Fruit fly (Drosophila melanogaster) whole organism, embryonic: Measurements from ENCODE around the gene RabX5.

Experiments used
- CG10147 ChIP-seq: fragments of 200-800 bp; sonication (Bioruptor generic); optimal IDR thresholded peaks from 2 replicates; lab custom pipeline; 2019; ENCODE audit warnings: missing biosample characterization, mild to moderate bottlenecking, missing genetic modification characterization, moderate library complexity
- CG10979 ChIP-seq: fragments of 200-800 bp; sonication (Bioruptor generic); optimal IDR thresholded peaks from 2 replicates; lab custom pipeline; 2018; ENCODE audit warnings: missing biosample characterization, mild to moderate bottlenecking, missing genetic modification characterization, moderate library complexity
- CG11695 ChIP-seq: fragments of 200-800 bp; sonication (Bioruptor generic); IDR thresholded peaks from 3 replicates; pipeline ENCODE4 v1.3.6; 2022; ENCODE audit warnings: missing biosample characterization, missing genetic modification characterization
- CG11723 ChIP-seq: fragments of 200-800 bp; sonication (Bioruptor generic); optimal IDR thresholded peaks from 2 replicates; lab custom pipeline; 2017; ENCODE audit warnings: missing biosample characterization, mild to moderate bottlenecking, missing genetic modification characterization
- CG12219 ChIP-seq: fragments of 200-800 bp; sonication (Bioruptor generic); optimal IDR thresholded peaks from 3 replicates; lab custom pipeline; 2018; ENCODE audit warnings: missing biosample characterization, mild to moderate bottlenecking, missing genetic modification characterization
- CG1233 ChIP-seq: fragments of 200-800 bp; sonication (Bioruptor generic); optimal IDR thresholded peaks from 4 replicates; lab custom pipeline; 2018; ENCODE audit warnings: missing biosample characterization, mild to moderate bottlenecking, missing genetic modification characterization
- CG12391 ChIP-seq: fragments of 200-800 bp; sonication (Bioruptor generic); optimal IDR thresholded peaks from 3 replicates; lab custom pipeline; 2018; ENCODE audit warnings: missing biosample characterization, mild to moderate bottlenecking, missing genetic modification characterization, moderate library complexity
- CG17186 ChIP-seq: fragments of 200-800 bp; sonication (Bioruptor generic); optimal IDR thresholded peaks from 3 replicates; lab custom pipeline; 2017; ENCODE audit warnings: missing biosample characterization, missing genetic modification reagents, missing genetic modification characterization
- CG17385 ChIP-seq: fragments of 200-800 bp; sonication (Bioruptor generic); optimal IDR thresholded peaks from 3 replicates; lab custom pipeline; 2018; ENCODE audit warnings: missing biosample characterization, mild to moderate bottlenecking, missing genetic modification characterization
- CG17829 ChIP-seq: fragments of 200-800 bp; optimal IDR thresholded peaks from 2 replicates; lab custom pipeline; 2019; ENCODE audit warnings: missing biosample characterization, mild to moderate bottlenecking, missing genetic modification characterization, moderate library complexity
- CG3065 ChIP-seq: fragments of 200-800 bp; sonication (Bioruptor generic); optimal IDR thresholded peaks from 2 replicates; lab custom pipeline; 2016; ENCODE audit warnings: missing biosample characterization, missing genetic modification characterization
- CG31441 ChIP-seq: fragments of 200-800 bp; sonication (Bioruptor generic); IDR thresholded peaks from 2 replicates; pipeline ENCODE4 v1.3.6; 2022; ENCODE audit warnings: missing biosample characterization, missing genetic modification characterization
- CG3163 ChIP-seq: fragments of 200-800 bp; sonication (Bioruptor generic); optimal IDR thresholded peaks from 3 replicates; lab custom pipeline; 2016; ENCODE audit warnings: missing biosample characterization, missing genetic modification characterization
- CG4328 ChIP-seq: fragments of 200-800 bp; sonication (Bioruptor generic); optimal IDR thresholded peaks from 3 replicates; lab custom pipeline; 2017; ENCODE audit warnings: missing biosample characterization, missing genetic modification reagents, missing genetic modification characterization
- CG5180 ChIP-seq: fragments of 200-800 bp; sonication (Bioruptor generic); optimal IDR thresholded peaks from 3 replicates; lab custom pipeline; 2017; ENCODE audit warnings: missing biosample characterization, missing genetic modification characterization, mild to moderate bottlenecking, moderate library complexity, missing genetic modification reagents
- CG6272 ChIP-seq: fragments of 200-800 bp; sonication (Bioruptor generic); IDR thresholded peaks from 2 replicates; pipeline ENCODE4 v1.3.6; 2022; ENCODE audit warnings: missing biosample characterization, missing genetic modification characterization
- CG7839 ChIP-seq: fragments of 200-800 bp; sonication (Bioruptor generic); optimal IDR thresholded peaks from 3 replicates; lab custom pipeline; 2018; ENCODE audit warnings: missing biosample characterization, mild to moderate bottlenecking, missing genetic modification characterization, moderate library complexity
- CG8765 ChIP-seq: fragments of 200-800 bp; sonication (Bioruptor generic); IDR thresholded peaks from 2 replicates; pipeline ENCODE4 v1.3.6; 2022; ENCODE audit warnings: missing biosample characterization, missing genetic modification characterization
- CG9797 ChIP-seq: fragments of 200-800 bp; sonication (Bioruptor generic); optimal IDR thresholded peaks from 3 replicates; lab custom pipeline; 2018; ENCODE audit warnings: missing biosample characterization, mild to moderate bottlenecking, missing genetic modification characterization
- D19B ChIP-seq: fragments of 200-800 bp; sonication (Bioruptor generic); optimal IDR thresholded peaks from 2 replicates; lab custom pipeline; 2017; ENCODE audit warnings: missing biosample characterization, mild to moderate bottlenecking, missing genetic modification characterization
- H15 ChIP-seq: fragments of 200-800 bp; sonication (Bioruptor generic); IDR thresholded peaks from 3 replicates; pipeline ENCODE4 v1.3.6; 2022; ENCODE audit warnings: missing biosample characterization, missing genetic modification characterization
- HmgD ChIP-seq: fragments of 200-800 bp; sonication (Bioruptor generic); optimal IDR thresholded peaks from 3 replicates; lab custom pipeline; 2016; ENCODE audit warnings: missing biosample characterization, missing genetic modification characterization
- Lhr ChIP-seq: fragments of 200-800 bp; sonication (Bioruptor generic); optimal IDR thresholded peaks from 3 replicates; lab custom pipeline; 2017; ENCODE audit warnings: mild to moderate bottlenecking, missing biosample characterization, missing genetic modification reagents, missing genetic modification characterization
- Med ChIP-seq: fragments of 200-800 bp; sonication (Bioruptor generic); peaks from one replicate; lab custom pipeline; 2016; ENCODE audit warnings: missing biosample characterization, missing genetic modification characterization, mild to moderate bottlenecking, inconsistent platforms, moderate library complexity
- Mrtf ChIP-seq: fragments of 200-800 bp; sonication (Bioruptor generic); IDR thresholded peaks from 3 replicates; pipeline ENCODE4 v1.3.6; 2022; ENCODE audit warnings: missing biosample characterization, missing genetic modification characterization
- Opbp ChIP-seq: fragments of 200-800 bp; sonication (Bioruptor generic); IDR thresholded peaks from 3 replicates; pipeline ENCODE4 v1.3.6; 2022; ENCODE audit warnings: missing biosample characterization, missing genetic modification characterization; ENCODE audit not compliant: partially characterized antibody
- Pdp1 ChIP-seq, 2 experiments: fragments of 200-800 bp; sonication (Bioruptor generic); optimal IDR thresholded peaks; 3 replicates each; lab custom pipeline; 2016; ENCODE audit warnings: missing biosample characterization in 2 of 2, missing genetic modification characterization in 2 of 2, mild to moderate bottlenecking in 1 of 2, moderate library complexity in 1 of 2
- Ptx1 ChIP-seq: fragments of 200-800 bp; sonication (Bioruptor generic); IDR thresholded peaks from 2 replicates; pipeline ENCODE4 v1.3.6; 2022; ENCODE audit warnings: missing biosample characterization, missing genetic modification characterization
- Tbp ChIP-seq: fragments of >200 bp; optimal IDR thresholded peaks from 2 replicates; lab custom pipeline; 2018; ENCODE audit warnings: missing biosample characterization, missing genetic modification characterization
- Usf ChIP-seq: fragments of 200-800 bp; sonication (Bioruptor generic); optimal IDR thresholded peaks from 2 replicates; lab custom pipeline; 2017; ENCODE audit warnings: missing genotype, missing biosample characterization, missing genetic modification characterization
- ac ChIP-seq: fragments of 200-800 bp; sonication (Bioruptor generic); optimal IDR thresholded peaks from 3 replicates; lab custom pipeline; 2017; ENCODE audit warnings: missing biosample characterization, mild to moderate bottlenecking, missing genetic modification characterization
- ap ChIP-seq: fragments of 200-800 bp; sonication (Bioruptor generic); IDR thresholded peaks from 2 replicates; pipeline ENCODE4 v1.3.6; 2022; ENCODE audit warnings: missing biosample characterization, missing genetic modification characterization
- bigmax ChIP-seq: fragments of 200-800 bp; sonication (Bioruptor generic); optimal IDR thresholded peaks from 2 replicates; lab custom pipeline; 2018; ENCODE audit warnings: missing biosample characterization, mild to moderate bottlenecking, missing genetic modification characterization
- bsh ChIP-seq, 2 experiments: fragments of 200-800 bp; sonication (Bioruptor generic); optimal IDR thresholded peaks; 2 replicates each; lab custom pipeline; 2017 to 2018; ENCODE audit warnings: mild to moderate bottlenecking in 2 of 2, missing biosample characterization in 2 of 2, missing genetic modification characterization in 2 of 2, moderate library complexity in 1 of 2
- ci ChIP-seq: fragments of 200-800 bp; sonication (Bioruptor generic); IDR thresholded peaks from 3 replicates; pipeline ENCODE4 v1.3.6; 2022; ENCODE audit warnings: missing biosample characterization, missing genetic modification characterization
- cwo ChIP-seq: fragments of 200-800 bp; sonication (Bioruptor generic); optimal IDR thresholded peaks from 3 replicates; lab custom pipeline; 2017; ENCODE audit warnings: missing biosample characterization, missing genetic modification characterization, mild to moderate bottlenecking, moderate library complexity, missing genetic modification reagents
- dm ChIP-seq: fragments of 200-800 bp; sonication (Bioruptor generic); optimal IDR thresholded peaks from 3 replicates; lab custom pipeline; 2016; ENCODE audit warnings: missing biosample characterization, missing genetic modification characterization
- fd102C ChIP-seq: fragments of 200-800 bp; sonication (Bioruptor generic); optimal IDR thresholded peaks from 2 replicates; lab custom pipeline; 2018; ENCODE audit warnings: missing biosample characterization, mild to moderate bottlenecking, missing genetic modification characterization, moderate library complexity
- gce ChIP-seq: fragments of 200-800 bp; sonication (Bioruptor generic); IDR thresholded peaks from 3 replicates; pipeline ENCODE4 v1.3.6; 2022; ENCODE audit warnings: missing biosample characterization, missing genetic modification characterization
- gt ChIP-seq: fragments of 200-800 bp; sonication (Bioruptor generic); IDR thresholded peaks from 2 replicates; pipeline ENCODE4 v1.3.6; 2022; ENCODE audit warnings: missing biosample characterization, missing genetic modification characterization
- jing ChIP-seq: fragments of 200-800 bp; sonication (Bioruptor generic); optimal IDR thresholded peaks from 2 replicates; lab custom pipeline; 2018; ENCODE audit warnings: missing biosample characterization, mild to moderate bottlenecking, missing genetic modification characterization
- klu ChIP-seq: fragments of 200-800 bp; sonication (Bioruptor generic); IDR thresholded peaks from 2 replicates; pipeline ENCODE4 v1.3.6; 2022; ENCODE audit warnings: missing biosample characterization, missing genetic modification characterization
- lola ChIP-seq, 3 experiments: fragments of >200 bp in 2 of 3; fragments of 200-800 bp in 1 of 3; sonication (Bioruptor generic) in 1 of 3; optimal IDR thresholded peaks; 2 replicates each; lab custom pipeline; 2017 to 2019; ENCODE audit warnings: missing biosample characterization in 3 of 3, missing genetic modification characterization in 3 of 3, mild to moderate bottlenecking in 1 of 3, moderate library complexity in 1 of 3
- nerfin-2 ChIP-seq: fragments of 200-800 bp; sonication (Bioruptor generic); IDR thresholded peaks from 2 replicates; pipeline ENCODE4 v1.3.6; 2022; ENCODE audit warnings: missing biosample characterization, missing genetic modification characterization; ENCODE audit not compliant: partially characterized antibody
- onecut ChIP-seq: fragments of 200-800 bp; sonication (Bioruptor generic); IDR thresholded peaks from 2 replicates; pipeline ENCODE4 v1.3.6; 2022; ENCODE audit warnings: missing biosample characterization, missing genetic modification characterization
- peb ChIP-seq: fragments of 200-800 bp; sonication (Bioruptor generic); IDR thresholded peaks from 2 replicates; pipeline ENCODE4 v1.3.6; 2022; ENCODE audit warnings: missing biosample characterization, missing genetic modification characterization
- pros ChIP-seq: fragments of 200-800 bp; sonication (Bioruptor generic); optimal IDR thresholded peaks from 3 replicates; lab custom pipeline; 2019; ENCODE audit warnings: missing biosample characterization, mild to moderate bottlenecking, missing genetic modification characterization, moderate library complexity
- psq ChIP-seq: fragments of 200-800 bp; sonication (Bioruptor generic); optimal IDR thresholded peaks from 2 replicates; lab custom pipeline; 2017; ENCODE audit warnings: missing biosample characterization, missing genetic modification characterization
- ro ChIP-seq: fragments of 200-800 bp; sonication (Bioruptor generic); IDR thresholded peaks from 2 replicates; pipeline ENCODE4 v1.3.6; 2022; ENCODE audit warnings: missing biosample characterization, missing genetic modification characterization
- sens ChIP-seq: fragments of 200-800 bp; sonication (Bioruptor generic); peaks from one replicate; lab custom pipeline; 2016; ENCODE audit warnings: missing biosample characterization, missing genetic modification characterization
- sug ChIP-seq: fragments of 200-800 bp; optimal IDR thresholded peaks from 2 replicates; lab custom pipeline; 2019; ENCODE audit warnings: missing biosample characterization, mild to moderate bottlenecking, missing genetic modification characterization, moderate library complexity
- wek ChIP-seq: fragments of 200-800 bp; sonication (Bioruptor generic); optimal IDR thresholded peaks from 3 replicates; lab custom pipeline; 2018; ENCODE audit warnings: missing biosample characterization, mild to moderate bottlenecking, missing genetic modification characterization, moderate library complexity

The RabX5 gene

dm6 chr3L:1664876-1665275, 5.0 kb downstream of the RabX5 start, which contains the start of the genes Srrm234 and CG7974 (continued):
- TF ChIP-seq fd102C (GFP tag; lab: Kevin White, UChicago) (no peak), ap (GFP tag; lab: Robert Waterston, UW) (no peak), HmgD (GFP tag; lab: Kevin White, UChicago) (no peak), jing (GFP tag; lab: Kevin White, UChicago) (no peak), Opbp (GFP tag; lab: Robert Waterston, UW) (peak; percentile 51; the same call in 1 of the 3 replicates), CG10979 (tag; lab: Kevin White, UChicago) (peak; percentile 6), sug (tag; lab: Kevin White, UChicago) (no peak), lola (GFP tag; optimal IDR thresholded peaks at IDR 0.05; lab: Kevin White, UChicago) (no peak), CG4328 (GFP tag; lab: Kevin White, UChicago) (no peak), CG1233 (GFP tag; lab: Kevin White, UChicago) (no peak), CG9797 (GFP tag; lab: Kevin White, UChicago) (peak; percentile 93), peb (no peak), sens (GFP tag; lab: Kevin White, UChicago) (peak; percentile 54), CG10147 (GFP tag; lab: Kevin White, UChicago) (peak; percentile 25), bigmax (GFP tag; lab: Kevin White, UChicago) (peak; percentile 46), CG31441 (GFP tag; lab: Robert Waterston, UW) (no peak), gt (GFP tag; lab: Robert Waterston, UW) (no peak), nerfin-2 (GFP tag; lab: Robert Waterston, UW) (no peak), CG11723 (GFP tag; lab: Kevin White, UChicago) (no peak), CG17829 (tag; lab: Kevin White, UChicago) (peak; percentile 27), CG12219 (GFP tag; lab: Kevin White, UChicago) (no peak), Pdp1 (GFP tag; optimal IDR thresholded peaks at IDR 0.05; lab: Kevin White, UChicago) (no peak), CG3163 (GFP tag; lab: Kevin White, UChicago) (no peak), CG11695 (no peak), ci (GFP tag; lab: Robert Waterston, UW) (no peak), wek (no peak), CG17186 (no peak), cwo (GFP tag; lab: Kevin White, UChicago) (no peak), gce (GFP tag; lab: Robert Waterston, UW) (no peak), Mrtf (no peak), Tbp (GFP tag; lab: Kevin White, UChicago) (no peak), dm (GFP tag; lab: Kevin White, UChicago) (no peak), bsh (GFP tag; optimal IDR thresholded peaks at IDR 0.05; lab: Kevin White, UChicago) (no peak), Usf (GFP tag; lab: Kevin White, UChicago) (no peak), Ptx1 (no peak), ac (GFP tag; lab: Kevin White, UChicago) (no peak), Med (GFP tag; lab: Kevin White, UChicago) (peak; percentile 78), CG5180 (GFP tag; lab: Kevin White, UChicago) (no peak), CG3065 (GFP tag; lab: Kevin White, UChicago) (no peak), CG17385 (GFP tag; lab: Kevin White, UChicago) (no peak), CG7839 (no peak), ro (no peak), onecut (GFP tag; lab: Robert Waterston, UW) (no peak; the same call in 1 of the 2 replicates), Lhr (GFP tag; lab: Kevin White, UChicago) (peak; percentile 5), pros (GFP tag; lab: Kevin White, UChicago) (no peak), psq (GFP tag; lab: Kevin White, UChicago) (no peak), CG8765 (GFP tag; lab: Robert Waterston, UW) (no peak), klu (GFP tag; lab: Robert Waterston, UW) (no peak), CG6272 (GFP tag; lab: Robert Waterston, UW) (no peak), H15 (no peak), D19B (no peak), CG12391 (no peak)
